Fruit fly (Drosophila melanogaster): Measurements from ENCODE around the gene Kdsr.

DNA sequence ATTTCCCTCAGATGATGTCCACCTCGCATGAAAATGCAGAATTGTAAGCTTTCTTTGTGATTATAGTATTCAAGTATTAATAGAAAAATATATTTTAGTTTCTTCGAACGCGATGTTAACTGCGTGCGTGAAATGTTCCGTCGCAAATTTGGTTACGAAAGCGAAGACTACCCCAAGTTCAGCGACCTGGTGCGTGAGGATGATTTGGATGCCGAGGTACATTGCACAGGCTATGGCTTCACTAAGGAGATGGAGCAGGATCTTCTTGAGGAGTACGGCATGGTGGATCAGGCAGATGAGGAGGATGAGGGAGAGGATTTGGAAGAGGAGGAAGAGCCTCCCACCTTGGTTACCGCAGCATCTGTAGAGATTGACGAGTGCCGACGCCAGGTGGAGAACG lies 4.5 kb upstream of the Kdsr start:
- TF ChIP-seq CG8478 (optimal IDR thresholded peaks at IDR 0.05), result no peak
- TF ChIP-seq CTCF (optimal IDR thresholded peaks at IDR 0.05), result no peak
